Worm (Caenorhabditis elegans) whole organism, young adult: ENCODE data around the gene mboa-2.

Experiments
- egrh-3 ChIP-seq: fragments of 200-800 bp; sonication (Bioruptor generic); IDR thresholded peaks from 2 replicates; pipeline ENCODE4 v1.3.6; 2022; ENCODE audit warnings: missing genetic modification reagents, missing genetic modification characterization, missing compliant biosample characterization
- ets-4 ChIP-seq: fragments of 200-800 bp; sonication (Bioruptor generic); optimal IDR thresholded peaks from 2 replicates; lab custom pipeline; 2018; ENCODE audit warnings: mild to moderate bottlenecking, missing genetic modification characterization, missing compliant biosample characterization
- pbrm-1 ChIP-seq: fragments of 200-800 bp; sonication (Bioruptor generic); IDR thresholded peaks from 2 replicates; pipeline ENCODE4 v1.3.6; 2022; ENCODE audit warnings: missing genetic modification reagents, missing genetic modification characterization, missing compliant biosample characterization
- tbp1 ChIP-seq: fragments of 200-800 bp; sonication (Bioruptor generic); optimal IDR thresholded peaks from 2 replicates; lab custom pipeline; 2018; ENCODE audit warnings: mild to moderate bottlenecking, missing genetic modification characterization, missing compliant biosample characterization

DNA sequence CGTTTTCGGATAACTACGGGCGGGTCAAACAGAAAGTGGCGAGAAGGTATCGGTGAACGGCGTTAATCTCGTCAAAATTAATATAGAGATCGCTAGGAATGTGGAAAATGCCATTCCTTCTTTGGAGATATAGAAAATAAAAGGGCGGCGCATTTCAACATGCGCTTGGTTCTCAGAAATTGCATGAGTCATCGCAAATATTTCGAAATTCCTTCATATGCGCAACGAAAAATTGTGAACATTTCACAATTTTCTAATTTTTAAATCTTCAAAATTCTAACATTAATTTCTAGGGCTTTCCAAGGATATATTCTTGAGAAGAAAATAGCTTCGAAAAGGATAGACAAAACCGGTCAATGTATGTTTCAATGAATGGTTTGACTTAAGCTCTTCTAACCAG is 43.4 kb downstream of the mboa-2 start:
- TF ChIP-seq ets-4 (GFP tag; lab: Kevin White, UChicago): no peak
- TF ChIP-seq pbrm-1 (GFP tag; lab: Robert Waterston, UW): no peak
- no peak for TF ChIP-seq tbp1
- TF ChIP-seq egrh-3 (GFP tag; lab: Robert Waterston, UW): no peak
